Worm (Caenorhabditis elegans) whole organism, dauer: ENCODE measurements around the gene T11G6.3.

ENCODE experiments used
- unc-62 ChIP-seq: sonication (generic microtip); optimal IDR thresholded peaks from 2 replicates; lab custom pipeline; 2017; ENCODE audit warnings: missing biosample characterization, missing genetic modification reagents, missing genetic modification characterization

Gene T11G6.3

DNA sequence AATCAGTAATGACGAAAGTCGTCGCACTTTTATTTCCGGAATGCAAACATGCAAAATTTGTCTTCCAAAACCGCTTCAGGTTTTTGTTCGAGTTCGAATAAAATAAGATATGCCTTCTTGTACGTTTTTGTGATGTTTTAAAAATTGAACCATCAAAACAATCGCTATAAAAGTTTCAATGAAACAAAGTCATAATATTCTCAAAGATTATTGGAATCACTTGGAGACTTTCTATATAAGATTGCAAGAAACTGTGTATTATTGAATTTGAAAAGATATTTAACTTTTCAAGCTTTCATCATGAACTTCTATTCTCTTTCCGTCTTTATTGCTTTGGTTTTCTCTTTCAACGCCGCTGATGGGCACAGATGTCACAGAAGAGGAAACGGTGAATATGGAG lies 21.8 kb upstream of the T11G6.3 start, which contains the start of gene fipr-14:
Gene fipr-14 (plus strand): TSS at position 301 of the 400 bp plus-strand sequence.
- TF ChIP-seq unc-62 (GFP tag; lab: Kevin White, UChicago) = no peak

DNA sequence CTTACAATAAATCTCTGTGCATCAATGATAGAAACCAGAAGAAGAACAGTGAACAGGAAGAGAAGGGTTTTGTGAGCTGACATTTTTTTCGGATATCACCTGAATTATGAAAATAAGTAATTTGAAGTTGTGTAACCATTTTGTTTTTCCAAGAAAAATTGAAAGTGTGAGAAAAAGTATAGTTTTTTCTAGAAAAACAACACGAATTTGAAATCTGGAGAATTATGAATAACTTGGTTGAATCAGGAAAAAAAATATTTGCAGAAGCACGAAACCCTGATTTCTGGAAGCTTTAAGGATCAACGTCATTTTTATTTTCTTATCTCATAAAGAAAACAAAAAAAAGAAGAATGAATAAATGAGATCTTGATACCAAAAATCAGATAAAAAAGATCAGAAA lies 19.5 kb upstream of the T11G6.3 start, which contains the start of gene F13E9.12:
Gene F13E9.12 (minus strand): TSS at position 101 of the 400 bp plus-strand sequence.
- no peak for TF ChIP-seq unc-62 (GFP tag; lab: Kevin White, UChicago)

DNA sequence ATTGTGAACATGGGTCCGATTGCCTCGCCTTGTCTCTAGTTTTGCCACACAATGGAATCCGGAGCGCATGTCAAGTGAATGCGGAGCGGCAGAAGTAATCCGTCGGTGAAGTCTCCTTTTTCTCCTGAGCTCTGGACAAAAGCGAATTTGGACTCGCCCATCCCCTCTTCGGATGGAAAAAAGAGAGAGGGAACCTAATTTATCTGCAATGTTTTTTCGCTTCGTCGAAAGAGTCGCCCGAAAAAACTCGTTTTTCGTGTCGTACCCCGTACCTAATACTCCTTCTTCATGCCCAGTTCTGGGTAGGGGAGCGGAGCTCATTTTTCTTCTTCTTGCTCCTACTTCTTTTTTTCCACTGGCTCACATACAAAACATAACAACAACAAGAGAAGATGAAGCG lies 15.1 kb upstream of the T11G6.3 start:
- no peak for TF ChIP-seq unc-62 (GFP tag; lab: Kevin White, UChicago)

DNA sequence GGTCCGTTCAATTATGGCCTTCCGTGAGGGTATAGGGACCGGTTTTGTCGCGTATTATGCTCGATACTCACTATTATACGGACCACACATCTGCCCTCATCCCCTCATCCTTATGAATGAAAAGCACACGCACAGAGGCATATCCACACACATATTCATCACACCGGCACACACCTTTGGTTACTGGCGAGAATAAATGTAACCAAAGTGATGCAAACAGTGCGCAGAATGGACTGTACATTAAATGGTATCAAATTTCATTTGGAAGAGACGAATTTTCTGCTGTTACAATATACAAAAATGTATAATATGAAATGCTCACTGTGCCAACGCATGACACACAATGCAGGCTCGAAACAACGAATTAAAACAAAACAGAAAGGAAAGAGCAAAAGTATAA lies 14.6 kb upstream of the T11G6.3 start:
- no peak for TF ChIP-seq unc-62 (GFP tag; lab: Kevin White, UChicago)

DNA sequence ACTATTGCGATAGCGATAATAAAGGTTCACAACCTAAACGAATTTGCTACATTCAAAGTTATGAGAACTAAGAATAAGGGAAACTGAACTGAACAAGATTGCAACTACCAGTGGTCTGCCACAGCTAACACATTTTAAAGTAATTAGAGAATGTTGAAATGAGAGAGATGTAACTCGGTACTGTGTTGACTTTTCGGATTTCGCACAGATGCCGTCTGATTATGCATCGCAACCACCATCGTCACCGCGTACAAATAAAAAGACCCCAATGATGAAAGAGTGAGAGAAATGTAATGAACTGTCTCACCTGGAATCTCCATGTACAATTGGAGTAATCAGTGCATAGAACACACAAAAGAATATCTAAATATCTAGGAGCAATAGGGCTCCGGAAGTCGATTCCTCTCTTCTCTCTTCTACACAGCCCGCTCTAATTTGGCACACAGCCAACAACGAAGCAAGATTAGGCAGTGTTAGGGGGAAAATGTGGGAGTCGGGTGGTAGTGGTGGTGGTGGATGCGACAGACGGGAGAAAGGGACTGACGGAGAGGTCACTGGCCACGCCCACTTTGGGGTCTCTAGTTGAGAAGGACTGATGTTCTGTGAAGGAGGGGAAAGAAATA lies 13.7 kb upstream of the T11G6.3 start, which contains the start of gene F13E9.11:
Gene F13E9.11 (minus strand): TSS at position 507 of the 623 bp plus-strand sequence.
- TF ChIP-seq unc-62 (GFP tag; lab: Kevin White, UChicago) = no peak

DNA sequence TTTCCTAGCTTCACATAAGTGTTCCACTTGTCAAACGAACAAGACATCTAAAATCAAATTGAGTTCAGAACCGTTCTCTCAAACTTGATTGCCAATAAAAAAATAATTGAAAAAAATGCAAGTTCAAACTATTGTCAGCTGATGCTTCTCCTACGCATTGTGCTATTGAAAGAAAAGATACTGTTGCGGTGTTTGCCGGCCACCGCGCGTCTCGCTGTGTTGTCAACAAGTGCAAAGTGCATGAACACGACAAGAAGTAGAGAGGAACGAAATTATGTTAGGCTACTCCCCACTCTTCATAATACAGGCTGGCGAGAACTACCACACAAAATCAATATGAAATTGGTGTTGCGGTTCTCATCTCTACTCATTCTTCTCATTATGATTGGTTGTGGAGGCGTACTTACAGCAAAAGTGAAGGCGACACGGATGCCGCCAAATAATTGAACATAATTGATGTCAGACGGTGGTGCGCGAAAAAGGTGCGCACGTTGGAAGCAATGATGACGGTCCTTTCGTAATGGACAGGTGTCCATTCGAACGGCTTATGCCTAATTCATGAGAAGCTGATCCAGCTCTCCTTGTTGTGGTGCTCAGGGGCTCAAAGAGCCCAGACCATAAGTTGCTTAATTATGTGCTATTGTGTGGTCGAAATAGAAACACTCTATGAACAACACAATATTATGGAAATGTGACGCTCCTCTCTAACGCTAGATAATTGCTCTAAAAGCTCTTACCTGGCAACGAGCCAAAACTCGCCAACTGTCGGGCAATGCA lies 12.5 kb upstream of the T11G6.3 start:
- no peak for TF ChIP-seq unc-62 (GFP tag; lab: Kevin White, UChicago)

DNA sequence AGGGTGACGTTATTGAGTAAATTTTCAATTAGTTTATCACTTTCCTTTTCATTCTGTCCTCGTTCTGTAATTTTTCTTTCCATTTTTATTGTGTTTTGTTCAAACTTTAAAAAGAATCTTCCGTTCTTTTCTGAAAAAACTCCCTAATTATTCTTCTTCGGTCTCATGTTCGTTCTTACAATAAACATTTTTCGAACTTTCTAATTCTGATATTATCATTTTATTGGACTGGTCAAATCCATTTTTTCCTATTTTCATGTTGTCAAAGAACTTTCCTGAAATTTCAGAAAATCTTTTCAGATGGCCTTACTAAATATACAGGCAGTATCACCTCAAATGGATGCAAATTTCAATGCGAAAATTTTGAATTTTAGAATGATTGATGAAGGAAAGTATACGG lies 9.0 kb upstream of the T11G6.3 start, which contains the start of gene nish-1:
Gene nish-1 (plus strand): TSS at position 301 of the 400 bp plus-strand sequence.
- TF ChIP-seq unc-62 (GFP tag; lab: Kevin White, UChicago) = no peak

DNA sequence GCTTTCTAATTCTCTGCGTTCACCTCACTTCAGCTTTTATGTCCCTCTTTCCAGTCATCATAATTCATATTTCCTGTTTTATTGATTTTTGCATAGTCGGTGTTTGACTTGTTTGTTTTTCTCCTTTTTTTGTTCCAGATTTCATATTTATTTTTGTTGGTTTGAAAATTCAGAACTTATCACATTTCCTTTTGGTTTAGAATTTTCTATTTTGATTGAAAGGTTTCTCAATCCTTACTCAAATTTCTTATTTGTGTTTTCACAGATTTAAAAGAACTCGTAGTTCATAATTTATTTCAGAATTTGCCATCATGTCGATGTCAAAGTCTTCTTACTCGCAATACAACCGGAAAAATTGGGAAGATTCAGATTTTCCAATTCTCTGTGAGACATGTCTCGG lies 6.1 kb upstream of the T11G6.3 start, which contains the start of gene rbm-22:
Gene rbm-22 (plus strand): TSS at position 301 of the 400 bp plus-strand sequence.
- TF ChIP-seq unc-62 (GFP tag; lab: Kevin White, UChicago) = no peak

DNA sequence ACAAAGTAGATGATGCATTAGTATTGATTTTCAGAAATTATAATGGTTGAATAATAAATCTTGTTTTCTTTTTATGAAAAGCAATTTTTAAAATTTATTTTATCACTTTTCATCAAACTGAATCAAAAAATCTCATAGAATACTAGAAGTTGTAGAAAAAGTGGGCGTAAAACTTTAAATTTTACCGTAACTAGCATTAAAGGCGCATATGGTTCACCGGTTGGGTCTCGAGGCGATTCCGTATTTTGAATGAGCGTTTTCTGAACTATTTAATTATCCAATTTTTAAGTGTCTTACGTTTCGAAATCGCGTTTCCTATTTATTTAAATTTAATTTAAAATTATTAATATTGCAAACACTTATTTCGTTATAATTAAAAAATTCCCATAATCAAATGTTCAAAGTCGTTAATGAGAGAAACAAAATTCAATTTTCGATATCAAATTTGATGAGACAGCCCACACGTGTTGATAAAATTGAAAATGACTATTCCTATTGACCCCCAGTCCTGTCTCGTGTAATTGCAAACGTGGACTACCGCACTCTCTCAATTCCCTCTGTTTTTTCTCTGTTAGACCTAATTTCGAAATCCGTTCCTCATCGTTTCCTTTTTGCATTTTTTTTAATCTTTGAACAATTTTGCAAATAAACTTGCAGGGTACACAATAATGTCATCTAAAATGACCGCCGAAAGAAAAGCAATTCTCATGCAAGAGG lies 3.4 kb upstream of the T11G6.3 start, which contains the start of the genes T11G6.2 and hars-1:
Gene T11G6.2 (minus strand): TSS at position 197 of the 717 bp plus-strand sequence.
Gene hars-1 (plus strand): TSS at position 658 of the 717 bp plus-strand sequence.
- TF ChIP-seq unc-62 (GFP tag; lab: Kevin White, UChicago) = no peak

DNA sequence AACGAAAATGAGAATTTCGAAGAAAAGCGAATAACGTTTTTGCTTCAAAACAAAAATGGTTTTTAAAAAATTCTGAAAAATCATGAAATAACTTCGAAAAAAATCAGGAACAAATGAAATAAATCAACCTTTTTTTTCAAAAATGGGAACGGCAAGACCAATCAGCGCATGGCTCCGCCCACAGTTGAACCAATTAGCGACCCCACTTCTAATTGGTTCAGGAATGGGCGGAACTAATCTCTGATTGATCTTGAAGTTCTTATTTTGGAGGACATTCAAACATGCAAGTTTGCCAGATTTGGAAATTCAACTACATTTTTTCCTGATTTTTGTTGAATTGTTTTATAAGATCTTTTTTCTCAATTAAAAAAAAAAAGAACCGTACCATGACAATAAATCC lies 909 bp upstream of the T11G6.3 start:
- TF ChIP-seq unc-62 (GFP tag; lab: Kevin White, UChicago) = no peak

DNA sequence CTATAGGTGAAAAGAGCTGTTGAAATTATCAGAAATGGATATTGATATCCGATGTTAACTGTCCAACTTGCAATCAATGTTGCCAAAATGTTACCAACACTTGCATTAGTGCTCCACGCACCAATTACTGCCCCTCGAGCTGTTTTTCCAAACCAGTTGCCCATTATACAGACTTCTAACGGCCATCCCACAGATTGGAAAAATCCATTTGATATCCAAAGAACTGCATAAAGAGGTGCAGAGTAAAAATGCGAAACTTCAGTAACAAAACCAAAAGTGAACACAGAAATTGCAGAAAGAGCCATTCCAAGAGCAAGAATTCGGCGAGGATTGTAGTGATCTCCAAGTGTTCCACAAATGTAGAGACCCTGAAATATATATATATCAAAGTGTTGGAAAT lies 995 bp downstream of the T11G6.3 start:
- no peak for TF ChIP-seq unc-62 (GFP tag; lab: Kevin White, UChicago)

DNA sequence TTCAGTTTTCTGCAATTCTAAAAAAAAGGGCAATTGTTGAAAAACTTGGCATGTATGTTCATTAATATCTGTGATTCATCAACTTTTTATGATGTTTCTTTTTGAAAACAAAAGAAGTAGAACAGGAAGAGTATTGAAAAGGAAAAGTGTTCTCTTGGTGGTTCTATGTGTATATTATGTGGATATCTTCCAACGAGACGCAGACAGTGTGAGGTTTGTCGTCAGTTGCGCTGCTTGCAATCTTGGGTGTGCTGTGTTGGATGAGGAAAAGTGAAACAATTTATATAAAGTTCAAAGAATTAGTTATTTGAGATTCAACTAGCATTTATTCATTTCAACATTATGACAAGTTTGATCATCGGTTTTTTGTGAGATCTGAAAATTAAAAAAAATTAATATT lies 2.6 kb downstream of the T11G6.3 start:
- TF ChIP-seq unc-62 (GFP tag; lab: Kevin White, UChicago) = no peak

DNA sequence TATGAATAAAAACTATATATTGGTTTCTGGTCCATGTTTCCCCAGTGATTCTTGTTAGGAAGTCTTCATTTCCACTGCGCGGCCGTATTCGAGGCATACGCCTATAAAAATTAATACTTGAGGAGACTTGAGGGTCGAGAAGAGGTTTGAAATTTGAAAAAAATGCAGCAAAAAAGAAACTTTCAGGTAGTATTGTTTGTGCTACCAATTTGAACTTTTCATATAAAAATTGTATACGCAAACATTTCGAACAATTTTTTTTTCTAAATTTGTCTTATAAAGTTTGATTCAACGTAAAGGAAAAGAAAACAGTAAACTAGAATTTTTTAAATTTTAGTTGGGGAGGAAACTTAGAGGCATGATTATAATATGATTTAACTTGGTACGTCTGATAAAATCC lies 3.2 kb downstream of the T11G6.3 start, which contains the start of gene T11G6.4:
Gene T11G6.4 (minus strand): TSS at position 101 of the 400 bp plus-strand sequence.
- no peak for TF ChIP-seq unc-62 (GFP tag; lab: Kevin White, UChicago)

DNA sequence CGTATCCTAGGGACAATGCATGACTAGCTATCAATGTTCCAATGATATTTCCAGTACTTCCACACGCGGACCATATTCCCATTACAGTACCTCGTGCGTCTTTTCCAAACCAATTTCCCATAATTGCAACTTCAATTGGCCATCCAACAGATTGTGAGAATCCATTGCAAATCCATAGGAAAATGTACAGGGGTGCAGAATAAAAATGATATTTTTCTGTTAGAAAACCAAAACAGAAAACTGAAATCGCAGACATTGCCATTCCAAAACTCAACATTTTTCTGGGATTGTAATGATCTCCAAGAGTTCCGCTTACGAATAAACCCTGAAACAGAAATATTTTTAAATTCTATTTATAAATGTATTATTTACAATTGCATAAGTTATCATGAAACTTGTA lies 3.9 kb downstream of the T11G6.3 start:
- no peak for TF ChIP-seq unc-62 (GFP tag; lab: Kevin White, UChicago)

DNA sequence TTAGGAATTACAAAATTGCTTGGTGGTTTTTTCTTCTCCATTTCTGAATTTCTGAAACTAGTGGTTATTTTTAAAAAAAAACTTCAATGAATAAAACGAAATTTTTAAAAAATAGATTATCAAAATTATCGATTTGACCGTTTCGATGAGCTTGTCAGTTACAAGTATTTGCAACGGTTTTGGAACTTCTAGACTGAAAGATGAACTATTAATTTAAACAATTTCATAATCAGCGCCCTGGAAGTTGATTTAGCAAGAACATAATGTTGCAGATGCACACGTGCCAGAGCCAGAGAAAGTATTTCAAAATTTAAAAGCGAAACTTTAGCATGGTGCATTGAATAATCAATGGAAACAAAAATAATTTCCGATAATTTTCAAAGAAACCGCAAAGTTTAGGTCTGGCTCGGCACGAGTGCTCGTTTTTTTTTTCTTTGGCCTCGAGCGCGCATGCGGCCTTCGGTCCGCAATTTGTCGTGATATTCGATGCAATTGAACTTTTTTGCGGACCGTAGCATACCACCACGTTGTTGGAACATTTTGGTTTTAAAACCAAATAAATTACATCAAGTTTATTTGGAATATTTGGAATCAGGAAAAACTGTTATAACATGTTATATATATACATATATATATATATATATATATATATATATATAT lies 12.2 kb downstream of the T11G6.3 start, which contains the start of gene T11G6.5:
Gene T11G6.5 (minus strand): TSS at position 51 of the 660 bp plus-strand sequence.
- no peak for TF ChIP-seq unc-62 (GFP tag; lab: Kevin White, UChicago)
